Worm (Caenorhabditis elegans) whole organism, L2 larva: ENCODE results near the gene F54H12.10.
"Not testable (repeated sequence)": the region's sequence is repeated elsewhere in the genome, so short reads cannot be mapped to it uniquely, and the experiment has no call there.

Source experiments
- C34F6.9 ChIP-seq: fragments of 150-350 bp; optimal IDR thresholded peaks from 2 replicates; lab custom pipeline; 2014; ENCODE audit warnings: missing biosample characterization, missing genetic modification characterization
- R02D3.7 ChIP-seq: fragments of 150-350 bp; optimal IDR thresholded peaks from 2 replicates; lab custom pipeline; 2014; ENCODE audit warnings: missing biosample characterization, missing genetic modification characterization
- Y55F3AM.14 ChIP-seq: fragments of 200-800 bp; sonication (Bioruptor generic); optimal IDR thresholded peaks from 2 replicates; lab custom pipeline; 2018; ENCODE audit warnings: mild to moderate bottlenecking, missing genetic modification characterization, missing compliant biosample characterization
- ZK546.5 ChIP-seq: sonication (generic microtip); optimal IDR thresholded peaks from 2 replicates; lab custom pipeline; 2017; ENCODE audit warnings: missing biosample characterization, missing genetic modification characterization
- alr-1 ChIP-seq: fragments of 150-350 bp; optimal IDR thresholded peaks from 2 replicates; lab custom pipeline; 2014; ENCODE audit warnings: missing biosample characterization, missing genetic modification characterization
- aly-2 ChIP-seq: fragments of 150-350 bp; optimal IDR thresholded peaks from 2 replicates; lab custom pipeline; 2014; ENCODE audit warnings: missing biosample characterization, missing genetic modification characterization
- ama-1 ChIP-seq: fragments of 150-350 bp; optimal IDR thresholded peaks from 2 replicates; lab custom pipeline; 2018; ENCODE audit warnings: inconsistent platforms
- blmp-1 ChIP-seq: sonication (generic microtip); optimal IDR thresholded peaks from 2 replicates; lab custom pipeline; 2017; ENCODE audit warnings: missing genetic modification characterization, mild to moderate bottlenecking, missing compliant biosample characterization, antibody characterized with exemption, moderate library complexity; ENCODE audit not compliant: insufficient read depth
- dmd-4 ChIP-seq: sonication (generic microtip); optimal IDR thresholded peaks from 2 replicates; lab custom pipeline; 2017; ENCODE audit warnings: missing biosample characterization, missing genetic modification characterization
- egl-27 ChIP-seq: sonication (generic microtip); optimal IDR thresholded peaks from 3 replicates; lab custom pipeline; 2017; ENCODE audit warnings: missing biosample characterization, missing genetic modification reagents, missing genetic modification characterization
- elt-3 ChIP-seq: sonication (generic microtip); optimal IDR thresholded peaks from 2 replicates; lab custom pipeline; 2017; ENCODE audit warnings: missing biosample characterization, missing genetic modification characterization
- fos-1 ChIP-seq: fragments of 150-350 bp; optimal IDR thresholded peaks from 2 replicates; lab custom pipeline; 2014; ENCODE audit warnings: missing biosample characterization, missing genetic modification characterization
- gmeb-1 ChIP-seq: fragments of 150-350 bp; optimal IDR thresholded peaks from 2 replicates; lab custom pipeline; 2014; ENCODE audit warnings: missing biosample characterization, missing genetic modification characterization
- lin-11 ChIP-seq: fragments of 150-350 bp; sonication (generic microtip); optimal IDR thresholded peaks from 2 replicates; lab custom pipeline; 2014; ENCODE audit warnings: missing biosample characterization, missing genetic modification characterization, inconsistent platforms, mixed read lengths
- lin-13 ChIP-seq: fragments of 150-350 bp; optimal IDR thresholded peaks from 2 replicates; lab custom pipeline; 2014; ENCODE audit warnings: missing biosample characterization, missing genetic modification reagents, missing genetic modification characterization
- lin-39 ChIP-seq: fragments of 150-350 bp; optimal IDR thresholded peaks from 2 replicates; lab custom pipeline; 2014; ENCODE audit warnings: missing biosample characterization, missing genetic modification reagents, missing genetic modification characterization
- lsy-2 ChIP-seq, 2 experiments: fragments of 150-350 bp in 1 of 2; sonication (generic microtip) in 1 of 2; optimal IDR thresholded peaks; 2 replicates each; lab custom pipeline; 2014 to 2017; ENCODE audit warnings: missing biosample characterization in 2 of 2, missing genetic modification characterization in 2 of 2
- mab-5 ChIP-seq: fragments of 150-350 bp; optimal IDR thresholded peaks from 2 replicates; lab custom pipeline; 2014; ENCODE audit warnings: missing biosample characterization, missing genetic modification characterization
- mbf-1 ChIP-seq: sonication (generic microtip); optimal IDR thresholded peaks from 2 replicates; lab custom pipeline; 2017; ENCODE audit warnings: missing biosample characterization, missing genetic modification characterization
- nhr-11 ChIP-seq: fragments of 150-350 bp; optimal IDR thresholded peaks from 2 replicates; lab custom pipeline; 2014; ENCODE audit warnings: missing biosample characterization, missing genetic modification characterization
- nhr-21 ChIP-seq: fragments of 150-350 bp; optimal IDR thresholded peaks from 2 replicates; lab custom pipeline; 2014; ENCODE audit warnings: missing biosample characterization, missing genetic modification characterization
- nhr-237 ChIP-seq: fragments of 150-350 bp; optimal IDR thresholded peaks from 2 replicates; lab custom pipeline; 2014; ENCODE audit warnings: missing biosample characterization, missing genetic modification characterization
- nhr-25 ChIP-seq: fragments of 150-350 bp; sonication (generic microtip); optimal IDR thresholded peaks from 3 replicates; lab custom pipeline; 2014; ENCODE audit warnings: missing biosample characterization, missing genetic modification characterization
- nhr-77 ChIP-seq: fragments of 150-350 bp; optimal IDR thresholded peaks from 2 replicates; lab custom pipeline; 2014; ENCODE audit warnings: missing biosample characterization, missing genetic modification characterization
- peb-1 ChIP-seq: fragments of 150-350 bp; optimal IDR thresholded peaks from 2 replicates; lab custom pipeline; 2014; ENCODE audit warnings: missing biosample characterization, missing genetic modification characterization
- skn-1 ChIP-seq: sonication (generic microtip); optimal IDR thresholded peaks from 2 replicates; lab custom pipeline; 2017; ENCODE audit warnings: missing biosample characterization, missing genetic modification characterization
- sma-3 ChIP-seq: sonication (generic microtip); optimal IDR thresholded peaks from 2 replicates; lab custom pipeline; 2016; ENCODE audit warnings: missing genetic modification reagents, missing genetic modification characterization, missing compliant biosample characterization
- sma-9 ChIP-seq, 2 experiments: fragments of 150-350 bp in 1 of 2; sonication (generic microtip) in 1 of 2; optimal IDR thresholded peaks; 2 replicates each; lab custom pipeline; 2014 to 2016; ENCODE audit warnings: missing genetic modification characterization in 2 of 2, mild to moderate bottlenecking in 1 of 2, missing biosample characterization in 1 of 2, missing compliant biosample characterization in 1 of 2, missing genetic modification reagents in 1 of 2, moderate library complexity in 1 of 2
- unc-55 ChIP-seq: fragments of 150-350 bp; sonication (generic microtip); optimal IDR thresholded peaks from 3 replicates; lab custom pipeline; 2014; ENCODE audit warnings: missing biosample characterization, missing genetic modification reagents, missing genetic modification characterization
- ztf-1 ChIP-seq: fragments of 200-800 bp; sonication (Bioruptor generic); conservative IDR thresholded peaks from 2 replicates; pipeline ENCODE4 v1.3.6; 2022; ENCODE audit warnings: missing genetic modification characterization, missing compliant biosample characterization
- ztf-11 ChIP-seq: sonication (generic microtip); optimal IDR thresholded peaks from 2 replicates; lab custom pipeline; 2017; ENCODE audit warnings: missing biosample characterization, missing genetic modification characterization
- ztf-4 ChIP-seq: fragments of 150-350 bp; optimal IDR thresholded peaks from 2 replicates; lab custom pipeline; 2014; ENCODE audit warnings: missing biosample characterization, missing genetic modification characterization

F54H12.10 gene

ce11 chrIII:7972687-7973086 lies 13.9 kb upstream of the F54H12.10 start:
- no peak for TF ChIP-seq ztf-11 (tag; lab: Kevin White, UChicago)
- no peak for TF ChIP-seq mab-5 (tag; lab: Kevin White, UChicago)
- TF ChIP-seq sma-3 (GFP tag; lab: Kevin White, UChicago): no peak
- TF ChIP-seq R02D3.7: no peak
- TF ChIP-seq nhr-77: no peak
- no peak for TF ChIP-seq egl-27 (tag; lab: Kevin White, UChicago)
- TF ChIP-seq nhr-25 (tag; lab: Kevin White, UChicago): no peak
- no peak for TF ChIP-seq alr-1 (tag; lab: Kevin White, UChicago)
- TF ChIP-seq dmd-4 (tag; lab: Kevin White, UChicago): no peak
- TF ChIP-seq nhr-237 (tag; lab: Kevin White, UChicago): no peak
- TF ChIP-seq fos-1: no peak
- no peak for TF ChIP-seq blmp-1 (tag; lab: Kevin White, UChicago)
- no peak for TF ChIP-seq mbf-1
- TF ChIP-seq aly-2 (tag; lab: Kevin White, UChicago): no peak
- no peak for TF ChIP-seq unc-55
- no peak for TF ChIP-seq lin-39 (tag; lab: Kevin White, UChicago)
- TF ChIP-seq sma-9 (GFP tag; optimal IDR thresholded peaks at IDR 0.05; lab: Kevin White, UChicago): no peak
- no peak for TF ChIP-seq sma-9 (tag; optimal IDR thresholded peaks at IDR 0.05; lab: Kevin White, UChicago)
- TF ChIP-seq elt-3 (tag; lab: Kevin White, UChicago): no peak
- TF ChIP-seq ztf-4 (tag; lab: Kevin White, UChicago): no peak
- TF ChIP-seq ztf-1: no peak

DNA sequence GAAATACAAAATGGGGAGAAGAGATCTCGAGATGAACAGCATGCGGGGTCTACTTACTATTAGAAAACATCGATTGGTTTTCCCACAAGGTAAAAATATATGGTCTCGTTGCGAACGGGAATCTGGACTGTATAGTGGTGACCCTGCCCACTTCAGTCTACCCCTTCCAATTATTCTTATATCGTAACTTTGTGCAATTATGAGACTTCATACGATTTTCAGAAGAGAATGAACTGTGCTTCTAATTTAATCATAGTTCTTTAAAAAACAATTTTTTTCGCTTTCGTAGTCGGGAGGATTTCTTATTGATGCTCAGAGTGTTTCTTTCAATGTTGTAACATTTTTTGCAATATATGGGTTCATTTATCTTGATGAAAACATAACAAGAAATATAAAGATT lies 13.3 kb upstream of the F54H12.10 start, which contains the start of gene F54H12.5:
Gene F54H12.5, minus strand, starts transcription at position 101 of the 400 bp plus-strand sequence.
- TF ChIP-seq egl-27 (tag; lab: Kevin White, UChicago): no peak
- no peak for TF ChIP-seq ZK546.5
- TF ChIP-seq C34F6.9: no peak
- no peak for TF ChIP-seq nhr-77
- no peak for TF ChIP-seq alr-1 (tag; lab: Kevin White, UChicago)
- no peak for TF ChIP-seq fos-1
- TF ChIP-seq lin-13: no peak
- TF ChIP-seq, all 48 proteins: peak for 0

ce11 chrIII:7969121-7969520 lies 10.3 kb upstream of the F54H12.10 start, which contains the start of the genes F54H12.8 and F54H12.7:
TSS of gene F54H12.8 (minus strand) at chrIII:7969221.
TSS of gene F54H12.7 (plus strand) at chrIII:7969349.
- TF ChIP-seq skn-1 (tag; lab: Kevin White, UChicago) (no peak), ama-1 (lab: Kevin White, UChicago) (no peak), blmp-1 (tag; lab: Kevin White, UChicago) (no peak), Y55F3AM.14 (no peak)
- TF ChIP-seq, all 48 proteins: peak for 0

DNA sequence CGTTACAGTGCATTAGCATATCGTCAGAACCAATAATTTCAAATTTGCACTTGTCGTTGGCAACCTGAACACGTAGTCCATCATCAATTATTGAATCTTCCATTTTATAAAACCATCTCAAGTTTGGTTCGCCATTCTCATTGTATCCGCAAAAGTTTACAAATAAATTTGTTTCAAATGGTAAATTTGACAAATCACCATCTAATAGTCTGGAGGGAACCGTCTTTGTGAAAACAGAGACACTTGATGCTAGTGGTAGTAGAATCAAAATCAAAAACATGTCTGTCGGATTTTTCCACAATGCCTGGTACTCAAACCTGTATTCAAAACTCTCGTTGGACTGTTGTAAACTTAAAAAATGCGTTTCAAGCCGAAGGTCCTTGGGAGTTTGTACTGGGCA lies 5.5 kb upstream of the F54H12.10 start, which contains the start of gene F54H12.2:
Gene F54H12.2, plus strand, starts transcription at position 301 of the 400 bp plus-strand sequence.
- TF ChIP-seq lsy-2 (tag; optimal IDR thresholded peaks at IDR 0.05; lab: Kevin White, UChicago); nhr-11 (tag; lab: Kevin White, UChicago); lin-11 (tag; lab: Kevin White, UChicago): not testable (repeated sequence)

DNA sequence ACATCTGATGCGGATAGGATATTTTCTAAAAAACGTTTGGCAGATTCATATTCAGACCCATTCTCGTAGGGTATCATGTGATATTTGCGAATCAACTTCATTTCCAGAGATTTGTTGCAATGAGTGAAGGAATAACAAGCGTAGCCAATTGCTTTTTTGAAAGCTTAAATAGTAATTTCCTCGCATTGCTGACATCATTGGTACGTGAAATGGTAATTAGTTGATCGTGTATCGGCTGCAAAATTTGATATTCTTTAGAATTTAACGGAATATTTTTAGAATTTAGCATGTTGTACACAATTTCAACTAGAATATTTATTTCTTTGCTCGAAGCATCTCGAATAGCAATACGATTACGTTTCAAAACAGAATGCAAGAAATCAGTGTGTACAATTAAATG lies 3.9 kb upstream of the F54H12.10 start, which contains the start of gene F54H12.4:
Gene F54H12.4, minus strand, starts transcription at position 101 of the 400 bp plus-strand sequence.
- TF ChIP-seq alr-1 (tag; lab: Kevin White, UChicago); sma-9 (GFP tag; optimal IDR thresholded peaks at IDR 0.05; lab: Kevin White, UChicago); sma-9 (tag; optimal IDR thresholded peaks at IDR 0.05; lab: Kevin White, UChicago); aly-2 (tag; lab: Kevin White, UChicago): not testable (repeated sequence)

ce11 chrIII:7958085-7958484 lies 687 bp downstream of the F54H12.10 start, which contains the start of gene C29E4.11:
TSS of gene C29E4.11 (minus strand) at chrIII:7958114.
- TF ChIP-seq ZK546.5 (no peak), gmeb-1 (tag; lab: Kevin White, UChicago) (no peak), unc-55 (peak; percentile 40), sma-9 (GFP tag; optimal IDR thresholded peaks at IDR 0.05; lab: Kevin White, UChicago) (no peak), sma-9 (tag; optimal IDR thresholded peaks at IDR 0.05; lab: Kevin White, UChicago) (no peak), fos-1 (no peak), nhr-25 (tag; lab: Kevin White, UChicago) (no peak), skn-1 (tag; lab: Kevin White, UChicago) (no peak), ztf-4 (tag; lab: Kevin White, UChicago) (no peak), lsy-2 (tag; optimal IDR thresholded peaks at IDR 0.05; lab: Kevin White, UChicago) (peak in 1 of 2 experiments; percentile 40), C34F6.9 (peak; percentile 74), sma-3 (GFP tag; lab: Kevin White, UChicago) (no peak), peb-1 (tag; lab: Kevin White, UChicago) (no peak), nhr-21 (no peak)
